Worm (Caenorhabditis elegans): ENCODE results near the gene coq-5.

Gene coq-5

ce11 chrIII:7823285-7823684 is 35.0 kb downstream of the coq-5 start:
- TF ChIP-seq lsy-2 (tag; optimal IDR thresholded peaks at IDR 0.05) (peak in 1 of 2 experiments; percentile 5), ztf-4 (tag; optimal IDR thresholded peaks at IDR 0.05) (no peak)

ce11 chrIII:7819866-7820265 is 38.4 kb downstream of the coq-5 start:
- TF ChIP-seq ceh-16 (tag; optimal IDR thresholded peaks at IDR 0.05) (no peak), lsy-2 (tag; optimal IDR thresholded peaks at IDR 0.05) (peak in 1 of 2 experiments; percentile 57), nhr-129 (tag; optimal IDR thresholded peaks at IDR 0.05) (peak; percentile 41), unc-55 (GFP tag; optimal IDR thresholded peaks at IDR 0.05) (peak; percentile 43)

- no peak for TF ChIP-seq lin-39 (tag; optimal IDR thresholded peaks at IDR 0.05)
- TF ChIP-seq C34F6.9 (tag; optimal IDR thresholded peaks at IDR 0.05), result no peak
- TF ChIP-seq aly-2 (tag; optimal IDR thresholded peaks at IDR 0.05), result no peak
These were observed 39.3 kb downstream of the coq-5 start for ce11 chrIII:7818965-7819364.

- TF ChIP-seq nhr-25 (tag; optimal IDR thresholded peaks at IDR 0.05), result no peak
- peak; percentile 100 for TF ChIP-seq sem-4 (tag; optimal IDR thresholded peaks at IDR 0.05)
These were observed 41.8 kb downstream of the coq-5 start for ce11 chrIII:7816463-7816862.

- TF ChIP-seq crh-2 (tag; optimal IDR thresholded peaks at IDR 0.05) (no peak), sem-4 (tag; optimal IDR thresholded peaks at IDR 0.05) (peak; percentile 100)
These were observed 42.5 kb downstream of the coq-5 start for ce11 chrIII:7815571-7816348.

ce11 chrIII:7815056-7815366 is 43.2 kb downstream of the coq-5 start:
- TF ChIP-seq fos-1 (tag; optimal IDR thresholded peaks at IDR 0.05), result no peak
- no peak for TF ChIP-seq mab-5 (tag; optimal IDR thresholded peaks at IDR 0.05)
- TF ChIP-seq Y55F3AM.14 (GFP tag; optimal IDR thresholded peaks at IDR 0.05), result no peak
- TF ChIP-seq ZK546.5 (tag; optimal IDR thresholded peaks at IDR 0.05), result no peak
- no peak for TF ChIP-seq skn-1 (tag; optimal IDR thresholded peaks at IDR 0.05)
- TF ChIP-seq egl-27 (tag; optimal IDR thresholded peaks at IDR 0.05), result no peak
- no peak for TF ChIP-seq lin-13 (GFP tag; optimal IDR thresholded peaks at IDR 0.05)
- no peak for TF ChIP-seq lin-11 (tag; optimal IDR thresholded peaks at IDR 0.05)
- no peak for TF ChIP-seq nhr-25 (tag; optimal IDR thresholded peaks at IDR 0.05)
- TF ChIP-seq zag-1 (tag; optimal IDR thresholded peaks at IDR 0.05), result no peak
- no peak for TF ChIP-seq crh-2 (tag; optimal IDR thresholded peaks at IDR 0.05)
- TF ChIP-seq ama-1 (optimal IDR thresholded peaks at IDR 0.05), result no peak
- no peak for TF ChIP-seq snpc-4 (tag; optimal IDR thresholded peaks at IDR 0.05)
- TF ChIP-seq elt-3 (tag; optimal IDR thresholded peaks at IDR 0.05), result no peak

- TF ChIP-seq sem-4 (tag; optimal IDR thresholded peaks at IDR 0.05) (peak; percentile 100), lsy-2 (tag; optimal IDR thresholded peaks at IDR 0.05) (peak in 1 of 2 experiments; percentile 25), F13H6.1 (tag; optimal IDR thresholded peaks at IDR 0.05) (no peak)
These were observed 43.9 kb downstream of the coq-5 start, which contains the start of gene egl-5 for ce11 chrIII:7814159-7815055. Gene egl-5, plus strand, starts transcription at chrIII:7814374.

ce11 chrIII:7812208-7812880 is 45.9 kb downstream of the coq-5 start:
- peak; percentile 37 for TF ChIP-seq sem-4 (tag; optimal IDR thresholded peaks at IDR 0.05)
- TF ChIP-seq lsy-2 (tag; optimal IDR thresholded peaks at IDR 0.05), result peak; percentile 6 to 37
- TF ChIP-seq ama-1 (optimal IDR thresholded peaks at IDR 0.05), result no peak
